Fruit fly (Drosophila melanogaster): ENCODE results near the gene Cpr78Cc.

DNA sequence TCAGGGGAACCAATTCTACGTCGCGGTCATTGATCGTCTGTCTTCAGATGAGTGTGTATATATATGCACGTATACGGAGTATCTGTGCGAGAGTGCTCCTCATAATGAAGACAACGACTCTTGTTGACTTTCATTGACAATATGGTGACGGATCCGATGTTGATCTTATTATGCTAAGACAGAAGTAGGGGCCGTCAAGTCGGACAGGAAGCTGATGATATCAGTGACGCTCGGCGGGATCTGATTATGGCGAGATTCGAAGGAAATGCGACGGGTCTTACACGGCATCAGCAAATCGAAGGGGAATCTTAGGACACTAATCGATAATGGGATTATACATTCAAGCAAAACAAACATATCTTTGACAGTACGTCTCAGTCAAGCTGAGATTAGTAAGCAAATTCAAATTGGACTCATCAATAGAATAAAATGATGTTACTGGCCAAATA is 45.8 kb upstream of the Cpr78Cc start:
- TF ChIP-seq CG11617 (GFP tag; optimal IDR thresholded peaks at IDR 0.05) (no peak), CG5204 (GFP tag; optimal IDR thresholded peaks at IDR 0.05) (no peak), CG7045 (GFP tag; optimal IDR thresholded peaks at IDR 0.05) (no peak)

All from whole organism, adult.